Fruit fly (Drosophila melanogaster): ENCODE data around the gene Gr93b.

The Gr93b gene

DNA sequence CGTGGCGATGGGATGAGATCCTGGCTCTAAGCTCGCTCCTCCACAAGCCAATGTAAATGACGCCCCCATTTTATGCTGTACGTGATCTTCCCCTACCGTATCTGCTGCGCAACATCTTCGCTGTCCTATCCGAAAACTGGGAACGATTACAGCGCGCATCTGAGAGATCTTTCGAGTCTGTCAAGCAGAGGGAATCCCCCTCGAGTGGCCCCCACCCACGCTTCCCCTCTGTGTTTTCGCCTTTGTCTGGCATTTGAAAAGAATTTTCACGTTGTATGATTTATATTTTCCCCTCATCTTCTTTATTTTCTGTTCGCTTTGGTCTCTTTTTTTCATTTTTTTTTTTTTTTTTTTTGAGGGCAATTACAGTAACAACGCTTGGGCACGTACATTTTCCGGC lies 3.9 kb upstream of the Gr93b start (continued):
- TF ChIP-seq Ptx1 (GFP tag; IDR thresholded peaks at IDR 0.05): no peak
- TF ChIP-seq CG13123 (GFP tag; optimal IDR thresholded peaks at IDR 0.05): no peak
- TF ChIP-seq CG15601 (tag; optimal IDR thresholded peaks at IDR 0.05): no peak
- peak; percentile 36 for TF ChIP-seq grn (GFP tag; optimal IDR thresholded peaks at IDR 0.05)
- TF ChIP-seq CG4328 (GFP tag; optimal IDR thresholded peaks at IDR 0.05): no peak
- peak; percentile 48; the same call in 1 of the 2 replicates for TF ChIP-seq CG32772 (GFP tag; IDR thresholded peaks at IDR 0.05)
- no peak for TF ChIP-seq shn (GFP tag; optimal IDR thresholded peaks at IDR 0.05)
- TF ChIP-seq CG18619 (GFP tag; optimal IDR thresholded peaks at IDR 0.05): no peak
- no peak for TF ChIP-seq Asciz (GFP tag; optimal IDR thresholded peaks at IDR 0.05)
- no peak for TF ChIP-seq CG12744 (GFP tag; optimal IDR thresholded peaks at IDR 0.05)
- no peak for TF ChIP-seq zen (tag; optimal IDR thresholded peaks at IDR 0.05)
- TF ChIP-seq bowl (GFP tag; IDR thresholded peaks at IDR 0.05): no peak
- no peak for TF ChIP-seq Oaz (GFP tag; IDR thresholded peaks at IDR 0.05)
- TF ChIP-seq CG6813 (GFP tag; optimal IDR thresholded peaks at IDR 0.05): no peak
- no peak for TF ChIP-seq CG4820 (GFP tag; optimal IDR thresholded peaks at IDR 0.05)
- TF ChIP-seq sr (GFP tag; IDR thresholded peaks at IDR 0.05): peak; percentile 55; the same call in 2 of the 3 replicates
- TF ChIP-seq CG9797 (GFP tag; optimal IDR thresholded peaks at IDR 0.05): no peak
- TF ChIP-seq trh (GFP tag; optimal IDR thresholded peaks at IDR 0.05): no peak
- TF ChIP-seq Xbp1 (GFP tag; optimal IDR thresholded peaks at IDR 0.05): no peak
- TF ChIP-seq CG2199 (GFP tag; IDR thresholded peaks at IDR 0.05): 0 out of 3 replicates have a peak, but pooled peaks have one; percentile 58
- TF ChIP-seq CHES-1-like (GFP tag; optimal IDR thresholded peaks at IDR 0.05): no peak
- TF ChIP-seq fd64A (GFP tag; optimal IDR thresholded peaks at IDR 0.05): no peak
- no peak for TF ChIP-seq hth (optimal IDR thresholded peaks at IDR 0.05)
- TF ChIP-seq CG7963 (GFP tag; IDR thresholded peaks at IDR 0.05; ENCODE audit: partially characterized antibody): no peak
- TF ChIP-seq MBD-R2 (GFP tag; IDR thresholded peaks at IDR 0.05): no peak
- no peak for TF ChIP-seq lab (GFP tag; optimal IDR thresholded peaks at IDR 0.05)
- TF ChIP-seq fd102C (GFP tag; optimal IDR thresholded peaks at IDR 0.05): no peak
- TF ChIP-seq Elba2 (GFP tag; optimal IDR thresholded peaks at IDR 0.05): no peak
- no peak for TF ChIP-seq CG18262 (tag; optimal IDR thresholded peaks at IDR 0.05)
- TF ChIP-seq wor (GFP tag; IDR thresholded peaks at IDR 0.05): no peak
- TF ChIP-seq peb (GFP tag; IDR thresholded peaks at IDR 0.05): no peak
- TF ChIP-seq CG32767 (GFP tag; IDR thresholded peaks at IDR 0.05): no peak
- no peak for TF ChIP-seq Rx (GFP tag; IDR thresholded peaks at IDR 0.05)
- peak; percentile 29 for TF ChIP-seq sd (tag; optimal IDR thresholded peaks at IDR 0.05)
- no peak for TF ChIP-seq kni (GFP tag; optimal IDR thresholded peaks at IDR 0.05)
- no peak for TF ChIP-seq CG10209 (GFP tag; optimal IDR thresholded peaks at IDR 0.05)
- TF ChIP-seq pros (GFP tag; optimal IDR thresholded peaks at IDR 0.05): peak; percentile 4
- TF ChIP-seq CG34422 (GFP tag; IDR thresholded peaks at IDR 0.05): no peak
- no peak for TF ChIP-seq ac (GFP tag; optimal IDR thresholded peaks at IDR 0.05)
- TF ChIP-seq Dbx (GFP tag; IDR thresholded peaks at IDR 0.05): no peak
- 0 out of 2 replicates have a peak, but pooled peaks have one; percentile 10 for TF ChIP-seq Rfx (GFP tag; IDR thresholded peaks at IDR 0.05)
- no peak for TF ChIP-seq CG18476 (GFP tag; optimal IDR thresholded peaks at IDR 0.05)
- no peak for TF ChIP-seq Sry-β (GFP tag; optimal IDR thresholded peaks at IDR 0.05)
- TF ChIP-seq Taf1 (GFP tag; IDR thresholded peaks at IDR 0.05): no peak
- no peak for TF ChIP-seq Hsf (GFP tag; optimal IDR thresholded peaks at IDR 0.05)
- no peak for TF ChIP-seq odd (GFP tag; optimal IDR thresholded peaks at IDR 0.05)
- TF ChIP-seq corto (GFP tag; optimal IDR thresholded peaks at IDR 0.05): no peak
- TF ChIP-seq bab2 (GFP tag; optimal IDR thresholded peaks at IDR 0.05): no peak
- TF ChIP-seq HLH54F (GFP tag; optimal IDR thresholded peaks at IDR 0.05): no peak
- TF ChIP-seq CG7928 (GFP tag; optimal IDR thresholded peaks at IDR 0.05): no peak
- peak; percentile 65; the same call in 1 of the 2 replicates for TF ChIP-seq crol (GFP tag; IDR thresholded peaks at IDR 0.05)
